Worm (Caenorhabditis elegans) whole organism, L1 larva: ENCODE data around the gene sdz-7.

ENCODE experiments used
- fkh-10 ChIP-seq: sonication (generic microtip); optimal IDR thresholded peaks from 2 replicates; lab custom pipeline; 2017; ENCODE audit warnings: missing biosample characterization, missing genetic modification reagents, missing genetic modification characterization
- lin-35 ChIP-seq, 2 experiments: fragments of 150-350 bp; optimal IDR thresholded peaks; 2 replicates each; lab custom pipeline; 2014; ENCODE audit warnings: missing biosample characterization in 2 of 2, missing genetic modification characterization in 2 of 2, missing genetic modification reagents in 2 of 2
- lin-39 ChIP-seq: fragments of 150-350 bp; optimal IDR thresholded peaks from 2 replicates; lab custom pipeline; 2014; ENCODE audit warnings: missing biosample characterization, missing genetic modification reagents, missing genetic modification characterization
- snpc-4 ChIP-seq: fragments of 150-350 bp; optimal IDR thresholded peaks from 2 replicates; lab custom pipeline; 2014; ENCODE audit warnings: missing biosample characterization, missing genetic modification characterization
- unc-62 ChIP-seq: fragments of 150-350 bp; optimal IDR thresholded peaks from 2 replicates; lab custom pipeline; 2014; ENCODE audit warnings: missing biosample characterization, missing genetic modification reagents, missing genetic modification characterization

DNA sequence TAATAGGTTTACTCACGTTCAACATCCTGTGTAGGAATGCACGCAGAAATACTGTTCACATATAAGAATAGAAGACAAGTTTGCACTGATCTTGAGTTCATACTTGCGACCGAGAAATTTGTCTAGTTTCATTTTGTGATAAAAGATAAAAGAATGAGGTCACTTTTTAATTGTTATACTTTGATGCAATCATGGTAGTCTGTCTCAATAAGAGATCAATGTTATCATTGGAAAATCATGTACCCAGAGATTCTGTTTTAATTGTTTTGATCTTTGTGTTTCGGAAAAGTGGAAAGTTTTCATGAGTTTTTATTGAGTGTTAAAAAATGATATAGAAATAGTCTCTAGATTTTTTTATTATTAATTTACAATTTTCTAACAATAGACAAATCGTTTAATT lies 45.4 kb downstream of the sdz-7 start, which contains the start of gene F54D10.9:
- TF ChIP-seq fkh-10, result no peak
- no peak for TF ChIP-seq snpc-4 (tag; lab: Kevin White, UChicago)
- no peak for TF ChIP-seq lin-35 (GFP tag; optimal IDR thresholded peaks at IDR 0.05; lab: Kevin White, UChicago)
- TF ChIP-seq unc-62 (GFP tag; lab: Kevin White, UChicago), result no peak
- TF ChIP-seq lin-39 (tag; lab: Kevin White, UChicago), result no peak
